Worm (Caenorhabditis elegans) whole organism, L3 larva: ENCODE results near the gene faxc-1.

ENCODE experiments used
- R02D3.7 ChIP-seq: fragments of 150-350 bp; optimal IDR thresholded peaks from 2 replicates; lab custom pipeline; 2014; ENCODE audit warnings: missing biosample characterization, missing genetic modification characterization
- ZK546.5 ChIP-seq: sonication (generic microtip); optimal IDR thresholded peaks from 2 replicates; lab custom pipeline; 2017; ENCODE audit warnings: missing biosample characterization, missing genetic modification characterization
- aly-2 ChIP-seq: fragments of 150-350 bp; optimal IDR thresholded peaks from 2 replicates; lab custom pipeline; 2014; ENCODE audit warnings: missing biosample characterization, missing genetic modification characterization
- ama-1 ChIP-seq: fragments of 150-350 bp; optimal IDR thresholded peaks from 2 replicates; lab custom pipeline; 2018
- ceh-16 ChIP-seq: sonication (generic microtip); optimal IDR thresholded peaks from 2 replicates; lab custom pipeline; 2017; ENCODE audit warnings: missing biosample characterization, missing genetic modification characterization
- ceh-28 ChIP-seq: fragments of 150-350 bp; optimal IDR thresholded peaks from 2 replicates; lab custom pipeline; 2014; ENCODE audit warnings: missing biosample characterization, missing genetic modification reagents, missing genetic modification characterization
- ceh-82 ChIP-seq: fragments of 150-350 bp; optimal IDR thresholded peaks from 2 replicates; lab custom pipeline; 2014; ENCODE audit warnings: missing biosample characterization, missing genetic modification characterization
- ceh-9 ChIP-seq: sonication (generic microtip); optimal IDR thresholded peaks from 2 replicates; lab custom pipeline; 2018; ENCODE audit warnings: missing biosample characterization, missing genetic modification characterization
- daf-12 ChIP-seq: fragments of 150-350 bp; optimal IDR thresholded peaks from 2 replicates; lab custom pipeline; 2014; ENCODE audit warnings: missing biosample characterization, missing genetic modification reagents, missing genetic modification characterization
- egl-27 ChIP-seq: sonication (generic microtip); optimal IDR thresholded peaks from 4 replicates; lab custom pipeline; 2017; ENCODE audit warnings: missing biosample characterization, missing genetic modification reagents, missing genetic modification characterization
- egl-5 ChIP-seq: fragments of 150-350 bp; optimal IDR thresholded peaks from 2 replicates; lab custom pipeline; 2017; ENCODE audit warnings: missing biosample characterization, missing genetic modification reagents, missing genetic modification characterization, inconsistent platforms
- elt-1 ChIP-seq: fragments of 150-350 bp; optimal IDR thresholded peaks from 2 replicates; lab custom pipeline; 2014; ENCODE audit warnings: missing biosample characterization, missing genetic modification characterization
- elt-2 ChIP-seq: sonication (generic microtip); optimal IDR thresholded peaks from 2 replicates; lab custom pipeline; 2016; ENCODE audit warnings: missing genetic modification reagents, mild to moderate bottlenecking, missing genetic modification characterization, missing compliant biosample characterization
- elt-3 ChIP-seq, 3 experiments: fragments of 150-350 bp in 1 of 3; sonication (generic microtip) in 2 of 3; optimal IDR thresholded peaks; 2 replicates in 2 of 3; 4 replicates in 1 of 3; lab custom pipeline; 2014 to 2017; ENCODE audit warnings: missing biosample characterization in 3 of 3, missing genetic modification characterization in 3 of 3
- eor-1 ChIP-seq, 2 experiments: fragments of 150-350 bp; optimal IDR thresholded peaks; 2 replicates each; lab custom pipeline; 2014 to 2018; ENCODE audit warnings: missing biosample characterization in 2 of 2, missing genetic modification characterization in 2 of 2
- fkh-10 ChIP-seq: sonication (generic microtip); optimal IDR thresholded peaks from 2 replicates; lab custom pipeline; 2017; ENCODE audit warnings: missing biosample characterization, missing genetic modification reagents, missing genetic modification characterization
- fkh-2 ChIP-seq: fragments of 150-350 bp; optimal IDR thresholded peaks from 2 replicates; lab custom pipeline; 2014; ENCODE audit warnings: missing biosample characterization, missing genetic modification reagents, missing genetic modification characterization
- hmg-11 ChIP-seq: sonication (generic microtip); optimal IDR thresholded peaks from 2 replicates; lab custom pipeline; 2016; ENCODE audit warnings: missing genetic modification characterization, missing compliant biosample characterization
- lin-15B ChIP-seq: fragments of 150-350 bp; optimal IDR thresholded peaks from 2 replicates; lab custom pipeline; 2014; ENCODE audit warnings: missing biosample characterization, missing genetic modification characterization
- lin-39 ChIP-seq: fragments of 150-350 bp; optimal IDR thresholded peaks from 2 replicates; lab custom pipeline; 2018; ENCODE audit warnings: missing biosample characterization, missing genetic modification reagents, missing genetic modification characterization
- mml-1 ChIP-seq: fragments of 150-350 bp; sonication (generic microtip); optimal IDR thresholded peaks from 3 replicates; lab custom pipeline; 2014; ENCODE audit warnings: missing biosample characterization, missing genetic modification characterization
- nhr-11 ChIP-seq: fragments of 150-350 bp; optimal IDR thresholded peaks from 2 replicates; lab custom pipeline; 2014; ENCODE audit warnings: missing biosample characterization, missing genetic modification characterization
- nhr-12 ChIP-seq: fragments of 150-350 bp; optimal IDR thresholded peaks from 2 replicates; lab custom pipeline; 2014; ENCODE audit warnings: missing biosample characterization, missing genetic modification characterization
- nhr-23 ChIP-seq: fragments of 150-350 bp; optimal IDR thresholded peaks from 2 replicates; lab custom pipeline; 2014; ENCODE audit warnings: missing biosample characterization, missing genetic modification reagents, missing genetic modification characterization
- nhr-237 ChIP-seq: fragments of 150-350 bp; optimal IDR thresholded peaks from 2 replicates; lab custom pipeline; 2014; ENCODE audit warnings: missing biosample characterization, missing genetic modification characterization
- nhr-25 ChIP-seq: sonication (generic microtip); optimal IDR thresholded peaks from 2 replicates; lab custom pipeline; 2017; ENCODE audit warnings: missing biosample characterization, missing genetic modification characterization
- nhr-28 ChIP-seq: fragments of 150-350 bp; optimal IDR thresholded peaks from 2 replicates; lab custom pipeline; 2014; ENCODE audit warnings: missing biosample characterization, missing genetic modification characterization
- nhr-43 ChIP-seq: sonication (generic microtip); optimal IDR thresholded peaks from 2 replicates; lab custom pipeline; 2016; ENCODE audit warnings: mild to moderate bottlenecking, missing genetic modification characterization, missing compliant biosample characterization; ENCODE audit not compliant: poor library complexity, severe bottlenecking
- nhr-67 ChIP-seq: fragments of 150-350 bp; optimal IDR thresholded peaks from 2 replicates; lab custom pipeline; 2014; ENCODE audit warnings: missing biosample characterization, missing genetic modification characterization
- nhr-76 ChIP-seq: fragments of 150-350 bp; sonication (generic microtip); optimal IDR thresholded peaks from 5 replicates; lab custom pipeline; 2014; ENCODE audit warnings: missing biosample characterization, missing genetic modification characterization
- nhr-77 ChIP-seq: fragments of 150-350 bp; optimal IDR thresholded peaks from 2 replicates; lab custom pipeline; 2014; ENCODE audit warnings: missing biosample characterization, missing genetic modification characterization
- pha-4 ChIP-seq: fragments of 150-350 bp; optimal IDR thresholded peaks from 2 replicates; lab custom pipeline; 2014; ENCODE audit warnings: missing biosample characterization, missing genetic modification reagents, missing genetic modification characterization
- pqm-1 ChIP-seq: fragments of 150-350 bp; optimal IDR thresholded peaks from 2 replicates; lab custom pipeline; 2017; ENCODE audit warnings: missing biosample characterization, missing genetic modification characterization, inconsistent platforms
- skn-1 ChIP-seq: fragments of 150-350 bp; optimal IDR thresholded peaks from 2 replicates; lab custom pipeline; 2014; ENCODE audit warnings: missing biosample characterization, missing genetic modification characterization
- snpc-4 ChIP-seq: fragments of 150-350 bp; optimal IDR thresholded peaks from 2 replicates; lab custom pipeline; 2014; ENCODE audit warnings: missing biosample characterization, missing genetic modification characterization
- tbx-2 ChIP-seq: sonication (generic microtip); optimal IDR thresholded peaks from 2 replicates; lab custom pipeline; 2016; ENCODE audit warnings: mild to moderate bottlenecking, missing genetic modification characterization, missing compliant biosample characterization
- unc-39 ChIP-seq: sonication (generic microtip); optimal IDR thresholded peaks from 4 replicates; lab custom pipeline; 2017; ENCODE audit warnings: missing biosample characterization, missing genetic modification characterization
- unc-62 ChIP-seq: fragments of 150-350 bp; sonication (generic microtip); optimal IDR thresholded peaks from 4 replicates; lab custom pipeline; 2014; ENCODE audit warnings: missing biosample characterization, missing genetic modification reagents, missing genetic modification characterization
- zag-1 ChIP-seq: fragments of 150-350 bp; optimal IDR thresholded peaks from 2 replicates; lab custom pipeline; 2014; ENCODE audit warnings: missing biosample characterization, missing genetic modification characterization
- ztf-4 ChIP-seq: fragments of 150-350 bp; optimal IDR thresholded peaks from 2 replicates; lab custom pipeline; 2014; ENCODE audit warnings: missing biosample characterization, missing genetic modification characterization

Gene faxc-1

DNA sequence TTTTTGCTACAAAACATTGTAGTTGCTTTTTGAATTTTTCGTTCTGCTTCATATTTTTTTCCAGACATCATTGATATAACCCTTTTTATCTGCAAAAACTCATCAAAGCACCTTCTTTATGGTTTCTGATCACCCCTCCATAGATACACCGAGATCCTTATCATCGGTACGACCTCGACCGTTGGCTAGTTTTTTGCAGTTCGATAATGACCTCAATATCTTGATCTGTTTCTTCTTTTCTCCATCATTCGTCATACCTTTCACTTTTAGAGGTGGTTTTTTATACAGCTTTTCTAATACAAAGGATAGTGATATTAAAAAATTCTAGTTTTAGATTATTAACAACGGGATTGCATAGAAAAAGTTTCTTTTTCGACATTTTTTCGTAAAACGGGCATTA lies 24.5 kb upstream of the faxc-1 start:
- TF ChIP-seq snpc-4 (tag; lab: Kevin White, UChicago) (no peak), fkh-10 (GFP tag; lab: Kevin White, UChicago) (no peak), pha-4 (tag; lab: Kevin White, UChicago) (no peak), elt-3 (tag; optimal IDR thresholded peaks at IDR 0.05; lab: Kevin White, UChicago) (peak in 2 of 3 experiments; percentile 24 to 34), zag-1 (no peak), elt-2 (tag; lab: Kevin White, UChicago) (no peak), elt-1 (tag; lab: Kevin White, UChicago) (peak; percentile 98), nhr-23 (tag; lab: Kevin White, UChicago) (peak; percentile 90), nhr-237 (tag; lab: Kevin White, UChicago) (no peak), hmg-11 (no peak), nhr-43 (tag; lab: Kevin White, UChicago) (no peak), unc-39 (tag; lab: Kevin White, UChicago) (no peak), ceh-9 (tag; lab: Kevin White, UChicago) (no peak), ama-1 (no peak), nhr-76 (tag; lab: Kevin White, UChicago) (no peak), lin-15B (tag; lab: Kevin White, UChicago) (no peak), nhr-25 (tag; lab: Kevin White, UChicago) (peak; percentile 96), fkh-2 (tag; lab: Kevin White, UChicago) (no peak), ceh-82 (no peak), tbx-2 (no peak), pqm-1 (no peak), ceh-28 (tag; lab: Kevin White, UChicago) (peak; percentile 0)

DNA sequence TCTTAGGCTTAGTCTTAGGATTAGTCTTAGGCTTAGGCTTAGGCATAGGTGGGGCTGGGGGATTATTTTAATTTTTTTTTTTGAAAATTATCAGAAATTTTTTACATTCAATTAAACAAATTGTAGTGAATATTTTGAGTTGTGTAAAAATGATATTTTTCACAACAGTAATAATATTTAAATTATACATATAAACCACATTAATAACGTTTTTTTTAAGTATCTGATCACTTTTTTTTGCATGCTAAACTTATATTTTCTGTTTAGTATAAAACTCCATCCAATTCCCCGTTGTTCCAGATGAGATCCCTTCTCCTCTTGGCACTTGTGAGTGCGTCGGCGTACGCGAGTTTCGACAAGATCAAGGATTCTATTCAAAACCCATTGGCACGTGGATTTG lies 23.9 kb upstream of the faxc-1 start, which contains the start of gene txdc-12.1:
Gene txdc-12.1 (plus strand): TSS at position 301 of the 400 bp plus-strand sequence.
- TF ChIP-seq unc-39 (tag; lab: Kevin White, UChicago) (no peak), lin-15B (tag; lab: Kevin White, UChicago) (no peak), zag-1 (no peak), nhr-67 (no peak), nhr-11 (tag; lab: Kevin White, UChicago) (no peak), egl-27 (tag; lab: Kevin White, UChicago) (no peak), elt-2 (tag; lab: Kevin White, UChicago) (no peak), mml-1 (no peak), ceh-9 (tag; lab: Kevin White, UChicago) (no peak), aly-2 (tag; lab: Kevin White, UChicago) (no peak), egl-5 (tag; lab: Kevin White, UChicago) (no peak), nhr-76 (tag; lab: Kevin White, UChicago) (no peak), nhr-77 (tag; lab: Kevin White, UChicago) (no peak), elt-3 (tag; optimal IDR thresholded peaks at IDR 0.05; lab: Kevin White, UChicago) (no peak), nhr-23 (tag; lab: Kevin White, UChicago) (no peak), nhr-12 (no peak), ceh-16 (tag; lab: Kevin White, UChicago) (no peak)

DNA sequence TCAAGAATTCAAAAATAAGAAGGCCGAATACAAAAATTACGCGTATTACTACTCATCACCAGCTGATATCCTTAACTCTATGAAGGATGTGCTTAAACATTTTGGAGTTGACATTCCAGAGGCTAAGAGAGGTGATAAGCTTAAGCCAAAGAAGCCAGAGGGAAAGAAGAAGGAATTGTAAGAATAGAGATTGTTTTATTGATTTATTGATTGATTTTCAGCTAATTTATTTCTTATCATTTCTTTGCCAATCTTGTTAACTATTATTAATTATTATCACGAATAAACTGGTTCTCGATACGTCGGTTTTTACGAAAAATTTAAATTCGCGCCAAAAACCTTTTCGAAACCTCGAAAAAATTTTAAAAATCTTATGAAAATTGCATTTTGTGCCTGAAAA lies 22.2 kb upstream of the faxc-1 start:
- TF ChIP-seq ceh-28 (tag; lab: Kevin White, UChicago) (peak; percentile 76), tbx-2 (no peak), unc-39 (tag; lab: Kevin White, UChicago) (no peak), pqm-1 (no peak), nhr-77 (tag; lab: Kevin White, UChicago) (no peak), ZK546.5 (tag; lab: Kevin White, UChicago) (no peak), ztf-4 (no peak)
- TF ChIP-seq, all 47 proteins: peak for 1

DNA sequence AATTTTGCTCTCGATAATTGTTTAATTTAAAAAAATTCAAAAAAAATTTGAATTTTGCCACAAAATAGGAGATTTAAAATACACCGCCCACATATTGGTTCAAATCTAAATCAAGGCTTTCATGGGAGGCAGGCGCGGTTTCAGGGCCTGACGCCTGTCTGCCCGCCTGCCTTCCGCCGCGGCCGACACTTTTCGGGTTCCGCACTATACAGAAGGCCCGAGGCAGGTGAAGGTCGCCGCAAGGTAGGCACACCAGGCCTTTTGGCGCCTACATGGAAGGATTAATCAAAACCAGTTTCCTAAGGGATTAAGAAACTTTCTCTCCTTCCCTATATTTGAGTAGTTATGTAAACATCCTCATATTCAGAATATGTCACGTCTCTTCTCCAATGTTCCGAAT lies 21.4 kb upstream of the faxc-1 start, which contains the start of gene Y57A10A.24:
Gene Y57A10A.24 (plus strand): TSS at position 396 of the 400 bp plus-strand sequence.
- TF ChIP-seq ceh-28 (tag; lab: Kevin White, UChicago) = no peak
- TF ChIP-seq hmg-11 = no peak
- no peak for TF ChIP-seq ztf-4
- TF ChIP-seq fkh-10 (GFP tag; lab: Kevin White, UChicago) = no peak
- TF ChIP-seq daf-12 = no peak
- TF ChIP-seq nhr-23 (tag; lab: Kevin White, UChicago) = no peak
- TF ChIP-seq nhr-25 (tag; lab: Kevin White, UChicago) = no peak

DNA sequence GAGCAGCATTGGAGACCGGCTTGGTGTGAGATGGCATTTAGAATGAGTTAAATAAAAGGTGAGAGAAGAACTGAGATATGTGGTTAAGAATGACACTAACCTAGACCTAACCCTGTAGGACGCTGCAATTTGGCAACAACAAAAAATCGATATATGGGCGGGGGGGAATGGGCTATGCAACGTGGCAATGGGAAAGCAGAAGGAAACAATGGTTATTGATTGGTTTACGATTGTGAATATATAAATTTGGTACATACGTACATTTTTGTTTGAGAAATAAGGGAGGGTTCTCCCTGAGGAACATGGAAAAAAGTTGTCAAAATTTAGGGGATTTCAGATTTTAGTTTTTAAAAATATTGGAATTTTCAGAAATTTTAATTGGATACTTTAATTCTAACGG lies 14.9 kb upstream of the faxc-1 start, which contains the start of gene tag-276:
Gene tag-276 (minus strand): TSS at position 101 of the 400 bp plus-strand sequence.
- TF ChIP-seq daf-12 (no peak), pqm-1 (no peak), elt-2 (tag; lab: Kevin White, UChicago) (no peak), elt-3 (tag; optimal IDR thresholded peaks at IDR 0.05; lab: Kevin White, UChicago) (no peak), ceh-9 (tag; lab: Kevin White, UChicago) (no peak), eor-1 (tag; optimal IDR thresholded peaks at IDR 0.05; lab: Kevin White, UChicago) (no peak), nhr-28 (tag; lab: Kevin White, UChicago) (no peak), R02D3.7 (tag; lab: Kevin White, UChicago) (no peak), ceh-16 (tag; lab: Kevin White, UChicago) (no peak), pha-4 (tag; lab: Kevin White, UChicago) (no peak), lin-39 (tag; lab: Kevin White, UChicago) (no peak), nhr-76 (tag; lab: Kevin White, UChicago) (no peak), unc-62 (no peak), fkh-2 (tag; lab: Kevin White, UChicago) (no peak), skn-1 (no peak)
- TF ChIP-seq, all 47 proteins: peak for 0
